Fruit fly (Drosophila melanogaster): Measurements from ENCODE around the gene CG42264.

CG42264 gene

dm6 chrX:5724744-5725185 is 51.7 kb downstream of the CG42264 start (continued):
- TF ChIP-seq zfh1 (GFP tag; IDR thresholded peaks at IDR 0.05) (peak; percentile 74), Hey (tag; optimal IDR thresholded peaks at IDR 0.05) (no peak), CG14050 (GFP tag; IDR thresholded peaks at IDR 0.05) (peak; percentile 28; the same call in 1 of the 3 replicates), kay (GFP tag; optimal IDR thresholded peaks at IDR 0.05) (no peak), CrebB (tag; optimal IDR thresholded peaks at IDR 0.05) (no peak), ase (GFP tag; IDR thresholded peaks at IDR 0.05) (peak; percentile 52; the same call in 1 of the 3 replicates), p53 (GFP tag; optimal IDR thresholded peaks at IDR 0.05) (no peak), Gug (GFP tag; IDR thresholded peaks at IDR 0.05) (peak; percentile 17; the same call in 1 of the 4 replicates), dan (GFP tag; IDR thresholded peaks at IDR 0.05) (no peak), CG2678 (tag; optimal IDR thresholded peaks at IDR 0.05) (peak; percentile 59), zf30C (GFP tag; optimal IDR thresholded peaks at IDR 0.05) (no peak), Meics (GFP tag; optimal IDR thresholded peaks at IDR 0.05) (peak; percentile 57), Bdp1 (GFP tag; optimal IDR thresholded peaks at IDR 0.05) (no peak), CG9215 (GFP tag; IDR thresholded peaks at IDR 0.05) (no peak), Poxn (GFP tag; IDR thresholded peaks at IDR 0.05) (no peak), hb (GFP tag; IDR thresholded peaks at IDR 0.05; ENCODE audit: partially characterized antibody) (no peak), CG17802 (tag; optimal IDR thresholded peaks at IDR 0.05) (peak; percentile 48), Optix (GFP tag; IDR thresholded peaks at IDR 0.05) (peak; percentile 56; the same call in 1 of the 3 replicates), ssp (GFP tag; IDR thresholded peaks at IDR 0.05) (peak; percentile 47), CG13287 (GFP tag; IDR thresholded peaks at IDR 0.05; ENCODE audit: partially characterized antibody) (no peak), zen2 (GFP tag; IDR thresholded peaks at IDR 0.05; ENCODE audit: partially characterized antibody) (no peak), nmo (GFP tag; optimal IDR thresholded peaks at IDR 0.05) (peak; percentile 52), da (GFP tag; optimal IDR thresholded peaks at IDR 0.05) (no peak), dmrt11E (tag; optimal IDR thresholded peaks at IDR 0.05) (peak; percentile 62), CG10366 (GFP tag; IDR thresholded peaks at IDR 0.05) (peak; percentile 40; the same call in 1 of the 2 replicates), jing (GFP tag; optimal IDR thresholded peaks at IDR 0.05) (no peak), CG13296 (GFP tag; optimal IDR thresholded peaks at IDR 0.05) (no peak), Kr (GFP tag; optimal IDR thresholded peaks at IDR 0.05) (no peak), Xbp1 (GFP tag; optimal IDR thresholded peaks at IDR 0.05) (peak; percentile 45), CG10543 (GFP tag; optimal IDR thresholded peaks at IDR 0.05) (no peak), CG16863 (GFP tag; optimal IDR thresholded peaks at IDR 0.05) (peak; percentile 21), CG10274 (GFP tag; optimal IDR thresholded peaks at IDR 0.05) (peak; percentile 6), CG32532 (GFP tag; IDR thresholded peaks at IDR 0.05) (peak; percentile 36; the same call in 1 of the 2 replicates), chm (GFP tag; IDR thresholded peaks at IDR 0.05) (no peak), Nf-YC (tag; optimal IDR thresholded peaks at IDR 0.05) (no peak), CG8089 (GFP tag; optimal IDR thresholded peaks at IDR 0.05) (peak; percentile 35), CG7745 (tag; optimal IDR thresholded peaks at IDR 0.05) (no peak), CG7372 (GFP tag; IDR thresholded peaks at IDR 0.05) (no peak), Doc3 (GFP tag; IDR thresholded peaks at IDR 0.05; ENCODE audit: partially characterized antibody) (no peak), CG31224 (GFP tag; IDR thresholded peaks at IDR 0.05) (peak; percentile 24; the same call in 1 of the 2 replicates), CG11247 (GFP tag; IDR thresholded peaks at IDR 0.05) (no peak), CG10267 (tag; optimal IDR thresholded peaks at IDR 0.05) (no peak), CG16779 (GFP tag; IDR thresholded peaks at IDR 0.05) (no peak), CG12236 (GFP tag; optimal IDR thresholded peaks at IDR 0.05) (peak; percentile 26), pum (GFP tag; optimal IDR thresholded peaks at IDR 0.05) (peak; percentile 35), Camta (GFP tag; optimal IDR thresholded peaks at IDR 0.05) (peak; percentile 52), pfk (GFP tag; optimal IDR thresholded peaks at IDR 0.05) (no peak), Nf-YA (GFP tag; IDR thresholded peaks at IDR 0.05) (peak; percentile 51; the same call in 1 of the 2 replicates)
